Fruit fly (Drosophila melanogaster): Measurements from ENCODE around the gene CG7300.
A peak's percentile ranks its signal among the peaks of the same experiment; 100 is the strongest.

CG7300 gene

dm6 chr2L:10697992-10698391, at the start of gene CG7300 (continued):
- TF ChIP-seq CG3995 (GFP tag; optimal IDR thresholded peaks at IDR 0.05) (no peak), CoRest (tag; optimal IDR thresholded peaks at IDR 0.05) (peak; percentile 48), D19A (tag; optimal IDR thresholded peaks at IDR 0.05) (no peak), CG17829 (tag; optimal IDR thresholded peaks at IDR 0.05) (peak; percentile 17), gsb (GFP tag; IDR thresholded peaks at IDR 0.05) (0 out of 2 replicates have a peak, but pooled peaks have one; percentile 38), CG9609 (GFP tag; optimal IDR thresholded peaks at IDR 0.05) (peak; percentile 28), CG2120 (GFP tag; optimal IDR thresholded peaks at IDR 0.05) (peak; percentile 83), Spps (tag; optimal IDR thresholded peaks at IDR 0.05) (peak; percentile 40), CG10462 (GFP tag; optimal IDR thresholded peaks at IDR 0.05) (peak; percentile 10), CG30020 (tag; optimal IDR thresholded peaks at IDR 0.05) (no peak), GATAe (GFP tag; conservative IDR thresholded peaks at IDR 0.05) (0 out of 2 replicates have a peak, but pooled peaks have one; percentile 40), Chrac-16 (GFP tag; optimal IDR thresholded peaks at IDR 0.05) (peak; percentile 39), CG7357 (GFP tag; IDR thresholded peaks at IDR 0.05) (peak; percentile 60; the same call in 1 of the 3 replicates), ems (GFP tag; optimal IDR thresholded peaks at IDR 0.05) (peak; percentile 29), Xrp1 (GFP tag; IDR thresholded peaks at IDR 0.05) (peak; percentile 68), CG31224 (GFP tag; IDR thresholded peaks at IDR 0.05) (0 out of 2 replicates have a peak, but pooled peaks have one; percentile 18), Dip2 (GFP tag; IDR thresholded peaks at IDR 0.05) (no peak), CG14667 (GFP tag; IDR thresholded peaks at IDR 0.05) (peak; percentile 41), fu2 (GFP tag; optimal IDR thresholded peaks at IDR 0.05) (peak; percentile 38), Hr51 (GFP tag; optimal IDR thresholded peaks at IDR 0.05) (peak; percentile 6 to 40), Atf3 (GFP tag; optimal IDR thresholded peaks at IDR 0.05) (peak; percentile 1), chn (GFP tag; optimal IDR thresholded peaks at IDR 0.05) (peak; percentile 17), mld (GFP tag; IDR thresholded peaks at IDR 0.05; ENCODE audit: partially characterized antibody) (no peak), unc-4 (GFP tag; IDR thresholded peaks at IDR 0.05; ENCODE audit: partially characterized antibody) (no peak), CG11695 (GFP tag; IDR thresholded peaks at IDR 0.05) (peak; percentile 69; the same call in 2 of the 3 replicates), mam (GFP tag; optimal IDR thresholded peaks at IDR 0.05) (peak; percentile 40), grau (tag; optimal IDR thresholded peaks at IDR 0.05) (peak; percentile 89), CG11247 (GFP tag; IDR thresholded peaks at IDR 0.05) (peak; percentile 70), CG18764 (GFP tag; optimal IDR thresholded peaks at IDR 0.05) (no peak), HHEX (GFP tag; optimal IDR thresholded peaks at IDR 0.05) (peak; percentile 35), CG31388 (GFP tag; optimal IDR thresholded peaks at IDR 0.05) (peak; percentile 27), Max (GFP tag; optimal IDR thresholded peaks at IDR 0.05) (peak; percentile 16), fd64A (GFP tag; optimal IDR thresholded peaks at IDR 0.05) (no peak), Awh (GFP tag; IDR thresholded peaks at IDR 0.05) (peak; percentile 59), CG17328 (GFP tag; IDR thresholded peaks at IDR 0.05) (peak; percentile 49), otp (GFP tag; IDR thresholded peaks at IDR 0.05) (peak; percentile 24; the same call in 1 of the 3 replicates), CG7839 (tag; optimal IDR thresholded peaks at IDR 0.05) (peak; percentile 74), E2f1 (GFP tag; IDR thresholded peaks at IDR 0.05) (peak; percentile 41; the same call in 1 of the 2 replicates), Scr (GFP tag; IDR thresholded peaks at IDR 0.05; ENCODE audit: partially characterized antibody) (no peak), CG4854 (GFP tag; optimal IDR thresholded peaks at IDR 0.05) (peak; percentile 36), CG2712 (tag; optimal IDR thresholded peaks at IDR 0.05) (peak; percentile 63), oc (tag; optimal IDR thresholded peaks at IDR 0.05) (peak; percentile 39), CG17186 (GFP tag; optimal IDR thresholded peaks at IDR 0.05) (no peak), vfl (GFP tag; optimal IDR thresholded peaks at IDR 0.05) (no peak), D19B (GFP tag; optimal IDR thresholded peaks at IDR 0.05) (peak; percentile 11), az2 (GFP tag; optimal IDR thresholded peaks at IDR 0.05) (peak; percentile 31), gcm2 (GFP tag; optimal IDR thresholded peaks at IDR 0.05) (no peak), Adf1 (GFP tag; IDR thresholded peaks at IDR 0.05) (0 out of 2 replicates have a peak, but pooled peaks have one; percentile 30), HLH3B (GFP tag; IDR thresholded peaks at IDR 0.05) (no peak), Dbx (GFP tag; IDR thresholded peaks at IDR 0.05) (no peak), C15 (GFP tag; IDR thresholded peaks at IDR 0.05) (0 out of 3 replicates have a peak, but pooled peaks have one; percentile 31)
